Fruit fly (Drosophila melanogaster): ENCODE results near the gene ru.

Gene ru

dm6 chr3L:1334571-1335427 is 35.6 kb upstream of the ru start, which contains the start of the genes Hmbs and CG2211 (continued):
- peak; percentile 88 for TF ChIP-seq CG13296 (GFP tag; optimal IDR thresholded peaks at IDR 0.05)
- TF ChIP-seq bcd (GFP tag; optimal IDR thresholded peaks at IDR 0.05) = peak; percentile 82
- TF ChIP-seq CrebB (tag; optimal IDR thresholded peaks at IDR 0.05) = peak; percentile 75
- peak in 1 of 2 experiments; percentile 88 for TF ChIP-seq Pdp1 (GFP tag; optimal IDR thresholded peaks at IDR 0.05)
- TF ChIP-seq Hr51 (GFP tag; optimal IDR thresholded peaks at IDR 0.05) = peak; percentile 85 to 89
- TF ChIP-seq chm (GFP tag; IDR thresholded peaks at IDR 0.05) = peak; percentile 83
- peak; percentile 83 for TF ChIP-seq CG5245 (GFP tag; optimal IDR thresholded peaks at IDR 0.05)
- peak; percentile 30 for TF ChIP-seq Asciz (GFP tag; optimal IDR thresholded peaks at IDR 0.05)
- TF ChIP-seq Rx (GFP tag; IDR thresholded peaks at IDR 0.05) = peak; percentile 75
- peak; percentile 88 for TF ChIP-seq CoRest (tag; optimal IDR thresholded peaks at IDR 0.05)
- peak; percentile 95 for TF ChIP-seq phol (tag; optimal IDR thresholded peaks at IDR 0.05)
- TF ChIP-seq CG7556 (GFP tag; optimal IDR thresholded peaks at IDR 0.05) = peak; percentile 53
- TF ChIP-seq pan (optimal IDR thresholded peaks at IDR 0.05) = no peak
- TF ChIP-seq pan (GFP tag; optimal IDR thresholded peaks at IDR 0.05 in 1 of 2, IDR thresholded peaks at IDR 0.05 in 1 of 2) = peak in 1 of 2 experiments; percentile 89
- TF ChIP-seq trem (tag; optimal IDR thresholded peaks at IDR 0.05) = peak; percentile 93
- TF ChIP-seq dpn (GFP tag; optimal IDR thresholded peaks at IDR 0.05) = peak; percentile 92 to 94
- peak; percentile 76 for TF ChIP-seq NFAT (GFP tag; IDR thresholded peaks at IDR 0.05)
- TF ChIP-seq Mrtf (GFP tag; IDR thresholded peaks at IDR 0.05) = peak; percentile 86
- TF ChIP-seq CG16815 (GFP tag; optimal IDR thresholded peaks at IDR 0.05) = peak; percentile 71
- TF ChIP-seq Tbp (GFP tag; optimal IDR thresholded peaks at IDR 0.05) = no peak
- peak; percentile 90 for TF ChIP-seq sob (GFP tag; IDR thresholded peaks at IDR 0.05)
- peak; percentile 34 for TF ChIP-seq pros (GFP tag; optimal IDR thresholded peaks at IDR 0.05)
- TF ChIP-seq CHES-1-like (GFP tag; optimal IDR thresholded peaks at IDR 0.05) = peak; percentile 86
- peak; percentile 87 for TF ChIP-seq CG4820 (GFP tag; optimal IDR thresholded peaks at IDR 0.05)
- TF ChIP-seq pho (GFP tag; optimal IDR thresholded peaks at IDR 0.05) = peak; percentile 89
- peak; percentile 90 for TF ChIP-seq CG13775 (GFP tag; optimal IDR thresholded peaks at IDR 0.05)
- TF ChIP-seq Stat92E (GFP tag; optimal IDR thresholded peaks at IDR 0.05) = peak in 1 of 3 experiments; percentile 60
- TF ChIP-seq salm (tag; optimal IDR thresholded peaks at IDR 0.05) = peak; percentile 34
- TF ChIP-seq jigr1 (GFP tag; IDR thresholded peaks at IDR 0.05) = peak; percentile 53; the same call in 2 of the 3 replicates
- TF ChIP-seq CG1602 (GFP tag; optimal IDR thresholded peaks at IDR 0.05) = peak; percentile 88
- TF ChIP-seq Doc2 (GFP tag; IDR thresholded peaks at IDR 0.05) = no peak
- TF ChIP-seq CG42726 (GFP tag; IDR thresholded peaks at IDR 0.05; ENCODE audit: partially characterized antibody) = peak; percentile 60
- TF ChIP-seq vnd (GFP tag; IDR thresholded peaks at IDR 0.05; ENCODE audit: partially characterized antibody) = no peak
- TF ChIP-seq Fer1 (GFP tag; optimal IDR thresholded peaks at IDR 0.05) = peak; percentile 88
- peak; percentile 95 for TF ChIP-seq pzg (GFP tag; optimal IDR thresholded peaks at IDR 0.05)
- TF ChIP-seq dmrt99B (tag; optimal IDR thresholded peaks at IDR 0.05) = no peak
- 0 out of 4 replicates have a peak, but pooled peaks have one; percentile 39 for TF ChIP-seq chinmo (GFP tag; IDR thresholded peaks at IDR 0.05; ENCODE audit: partially characterized antibody)
- peak; percentile 26 for TF ChIP-seq CG6654 (GFP tag; optimal IDR thresholded peaks at IDR 0.05)
- TF ChIP-seq NK7.1 (GFP tag; optimal IDR thresholded peaks at IDR 0.05) = peak; percentile 58
- peak; percentile 79 for TF ChIP-seq E2f1 (GFP tag; IDR thresholded peaks at IDR 0.05)
- TF ChIP-seq CG1832 (GFP tag; optimal IDR thresholded peaks at IDR 0.05) = no peak
- TF ChIP-seq peb (GFP tag; IDR thresholded peaks at IDR 0.05) = peak; percentile 74
- no peak for TF ChIP-seq Dfd (GFP tag; optimal IDR thresholded peaks at IDR 0.05)
- TF ChIP-seq CG31388 (GFP tag; optimal IDR thresholded peaks at IDR 0.05) = peak; percentile 76
- no peak for TF ChIP-seq sim (GFP tag; IDR thresholded peaks at IDR 0.05)
- peak; percentile 89 for TF ChIP-seq Dad (GFP tag; optimal IDR thresholded peaks at IDR 0.05)
- peak; percentile 78 for TF ChIP-seq Myb (GFP tag; optimal IDR thresholded peaks at IDR 0.05)
- TF ChIP-seq CG33213 (GFP tag; optimal IDR thresholded peaks at IDR 0.05) = peak; percentile 89

All from whole organism, embryonic.